Worm (Caenorhabditis elegans): ENCODE measurements around the gene F10D7.10.

- TF ChIP-seq skn-1 (tag; optimal IDR thresholded peaks at IDR 0.05) (no peak), snpc-4 (tag; optimal IDR thresholded peaks at IDR 0.05) (no peak), ceh-9 (tag; optimal IDR thresholded peaks at IDR 0.05) (no peak)
These were observed 41.2 kb upstream of the F10D7.10 start for ce11 chrX:17420585-17421459.

Data from whole organism, L3 larva.